Worm (Caenorhabditis elegans) whole organism, midembryonic: ENCODE data around the gene lgc-36.

Experiments used
- T22C8.4 ChIP-seq: fragments of 200-800 bp; sonication (Bioruptor generic); IDR thresholded peaks from 2 replicates; pipeline ENCODE4 v1.3.6; 2022; ENCODE audit warnings: missing genetic modification characterization, missing compliant biosample characterization
- cog-1 ChIP-seq: sonication (generic microtip); optimal IDR thresholded peaks from 2 replicates; lab custom pipeline; 2016; ENCODE audit warnings: missing genetic modification characterization, missing compliant biosample characterization
- flt-1 ChIP-seq: fragments of 200-800 bp; sonication (Bioruptor generic); IDR thresholded peaks from 2 replicates; pipeline ENCODE4 v1.3.6; 2022; ENCODE audit warnings: missing genetic modification characterization, missing compliant biosample characterization
- klf-2 ChIP-seq: fragments of 200-800 bp; sonication (Bioruptor generic); conservative IDR thresholded peaks from 2 replicates; pipeline ENCODE4 v1.3.6; 2022; ENCODE audit warnings: missing genetic modification reagents, missing genetic modification characterization, missing compliant biosample characterization
- med-1 ChIP-seq: sonication (generic microtip); optimal IDR thresholded peaks from 2 replicates; lab custom pipeline; 2017; ENCODE audit warnings: missing genetic modification characterization, mild to moderate bottlenecking, missing compliant biosample characterization, antibody characterized with exemption, missing genetic modification reagents; ENCODE audit not compliant: insufficient read depth
- ref-1 ChIP-seq: fragments of 200-800 bp; sonication (Bioruptor generic); conservative IDR thresholded peaks from 2 replicates; pipeline ENCODE4 v1.3.6; 2022; ENCODE audit warnings: missing genetic modification reagents, missing genetic modification characterization, missing compliant biosample characterization
- tab-1 ChIP-seq: fragments of 200-800 bp; sonication (Bioruptor generic); IDR thresholded peaks from 2 replicates; pipeline ENCODE4 v1.3.6; 2022; ENCODE audit warnings: missing genetic modification characterization, missing compliant biosample characterization
- ztf-23 ChIP-seq: fragments of 200-800 bp; sonication (Bioruptor generic); IDR thresholded peaks from 2 replicates; pipeline ENCODE4 v1.3.6; 2022; ENCODE audit warnings: missing genetic modification reagents, missing genetic modification characterization, missing compliant biosample characterization
- ztf-29 ChIP-seq: fragments of 200-800 bp; sonication (Bioruptor generic); IDR thresholded peaks from 2 replicates; pipeline ENCODE4 v1.3.6; 2022; ENCODE audit warnings: missing genetic modification reagents, missing genetic modification characterization, missing compliant biosample characterization

Gene lgc-36

ce11 chrV:11217394-11217793, 41.4 kb downstream of the lgc-36 start, which contains the start of gene cyp-29A2:
Gene cyp-29A2 (plus strand): TSS chrV:11217583.
- no peak for TF ChIP-seq tab-1 (GFP tag; lab: Robert Waterston, UW)
- no peak for TF ChIP-seq med-1 (GFP tag; lab: Kevin White, UChicago)
- no peak for TF ChIP-seq flt-1 (GFP tag; lab: Robert Waterston, UW)
- no peak for TF ChIP-seq cog-1
- TF ChIP-seq T22C8.4 (GFP tag; lab: Robert Waterston, UW): no peak
- no peak for TF ChIP-seq ref-1 (GFP tag; lab: Robert Waterston, UW)
- TF ChIP-seq ztf-23 (GFP tag; lab: Robert Waterston, UW): no peak
- no peak for TF ChIP-seq klf-2
- TF ChIP-seq ztf-29: no peak

- TF ChIP-seq cog-1: no peak
- TF ChIP-seq ztf-23 (GFP tag; lab: Robert Waterston, UW): no peak
- no peak for TF ChIP-seq flt-1 (GFP tag; lab: Robert Waterston, UW)
- no peak for TF ChIP-seq med-1 (GFP tag; lab: Kevin White, UChicago)
- no peak for TF ChIP-seq tab-1 (GFP tag; lab: Robert Waterston, UW)
- TF ChIP-seq ref-1 (GFP tag; lab: Robert Waterston, UW): no peak
These were observed 42.7 kb downstream of the lgc-36 start for ce11 chrV:11216137-11216536.

- TF ChIP-seq ztf-29 (no peak), flt-1 (GFP tag; lab: Robert Waterston, UW) (no peak), tab-1 (GFP tag; lab: Robert Waterston, UW) (no peak), cog-1 (no peak), med-1 (GFP tag; lab: Kevin White, UChicago) (no peak), klf-2 (no peak), ref-1 (GFP tag; lab: Robert Waterston, UW) (no peak), ztf-23 (GFP tag; lab: Robert Waterston, UW) (no peak), T22C8.4 (GFP tag; lab: Robert Waterston, UW) (no peak)
These were observed 44.2 kb downstream of the lgc-36 start for ce11 chrV:11214569-11214968.

ce11 chrV:11211323-11211722, 47.5 kb downstream of the lgc-36 start:
- TF ChIP-seq ztf-23 (GFP tag; lab: Robert Waterston, UW) (no peak), ref-1 (GFP tag; lab: Robert Waterston, UW) (no peak), flt-1 (GFP tag; lab: Robert Waterston, UW) (no peak), T22C8.4 (GFP tag; lab: Robert Waterston, UW) (no peak), ztf-29 (no peak), klf-2 (no peak), tab-1 (GFP tag; lab: Robert Waterston, UW) (no peak), cog-1 (no peak), med-1 (GFP tag; lab: Kevin White, UChicago) (no peak)

ce11 chrV:11209452-11210188, 49.2 kb downstream of the lgc-36 start:
- TF ChIP-seq flt-1 (GFP tag; lab: Robert Waterston, UW): no peak
- no peak for TF ChIP-seq med-1 (GFP tag; lab: Kevin White, UChicago)
- no peak for TF ChIP-seq tab-1 (GFP tag; lab: Robert Waterston, UW)
- TF ChIP-seq klf-2: no peak
- no peak for TF ChIP-seq ztf-29
- TF ChIP-seq ref-1 (GFP tag; lab: Robert Waterston, UW): no peak
